Worm (Caenorhabditis elegans): ENCODE data around the gene Y41G9A.10.

DNA sequence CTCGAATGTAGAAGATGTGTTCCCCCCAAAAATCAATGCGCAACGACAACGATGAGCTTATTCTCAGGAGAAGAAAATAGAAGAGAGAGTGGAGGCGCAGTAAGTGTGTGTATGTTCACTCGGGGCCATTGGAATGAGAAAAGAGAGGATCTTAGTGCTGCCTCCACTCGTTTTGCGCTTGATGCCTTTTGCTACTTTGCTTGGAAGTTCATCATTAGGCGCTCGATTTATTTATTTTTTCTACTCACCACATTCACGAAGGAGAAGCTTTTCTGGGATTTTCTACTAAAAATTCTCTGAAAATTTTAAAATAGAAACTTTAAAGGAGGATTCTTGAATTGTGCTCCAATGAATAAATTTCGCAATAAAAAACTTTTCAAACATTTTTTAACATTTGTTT lies 48.1 kb downstream of the Y41G9A.10 start, which contains the start of gene F52B10.3:
- TF ChIP-seq him-1 (tag; optimal IDR thresholded peaks at IDR 0.05) (no peak), W03F9.2 (tag; optimal IDR thresholded peaks at IDR 0.05) (no peak), dao-5 (tag; optimal IDR thresholded peaks at IDR 0.05) (no peak)

All from whole organism, L4/young adult.